Fruit fly (Drosophila melanogaster) whole organism: ENCODE data around the gene CG14082.

ENCODE experiments used
- CG8478 ChIP-seq: fragments of >200 bp; optimal IDR thresholded peaks from 2 replicates; lab custom pipeline; 2018; ENCODE audit warnings: inconsistent platforms
- Dll ChIP-seq: fragments of >200 bp; optimal IDR thresholded peaks from 2 replicates; lab custom pipeline; 2017
- EcR ChIP-seq, 2 experiments: fragments of >200 bp; optimal IDR thresholded peaks; 2 replicates each; lab custom pipeline; 2017; ENCODE audit warnings: missing biosample characterization in 2 of 2, missing genetic modification characterization in 2 of 2, missing genetic modification reagents in 2 of 2
- pan ChIP-seq: fragments of >200 bp; optimal IDR thresholded peaks from 2 replicates; lab custom pipeline; 2017

DNA sequence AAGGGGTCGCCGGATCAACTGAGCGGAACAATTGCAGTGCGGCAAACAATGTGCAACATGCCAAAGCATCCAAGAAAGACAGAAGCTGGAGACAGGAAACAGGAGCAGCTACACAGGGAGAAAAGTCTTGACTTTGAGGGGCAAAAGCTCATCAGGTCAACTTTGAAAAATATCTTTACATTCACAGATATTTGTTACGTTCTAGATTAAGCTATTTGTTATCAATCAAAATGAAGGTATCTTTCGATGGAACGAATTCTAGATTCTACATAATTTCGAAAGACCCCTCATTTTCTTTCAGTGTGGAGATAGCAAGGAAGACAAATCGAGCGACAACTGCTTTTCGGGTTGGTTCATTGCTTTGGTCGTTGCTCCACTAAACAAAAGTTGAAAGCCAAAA, 36.6 kb upstream of the CG14082 start:
- TF ChIP-seq CG8478 (no peak), Dll (lab: Kevin White, UChicago) (no peak), pan (lab: Kevin White, UChicago) (no peak), EcR (GFP tag; optimal IDR thresholded peaks at IDR 0.05; lab: Kevin White, UChicago) (no peak)
